Worm (Caenorhabditis elegans) whole organism, L1 larva: Measurements from ENCODE around the gene frpr-3.
A peak's percentile ranks its signal among the peaks of the same experiment; 100 is the strongest.

Experiments
- C16A3.4 ChIP-seq: fragments of 150-350 bp; optimal IDR thresholded peaks from 2 replicates; lab custom pipeline; 2014; ENCODE audit warnings: missing biosample characterization, missing genetic modification characterization
- F16B12.6 ChIP-seq: fragments of 150-350 bp; optimal IDR thresholded peaks from 2 replicates; lab custom pipeline; 2014; ENCODE audit warnings: missing biosample characterization, missing genetic modification characterization
- aha-1 ChIP-seq: fragments of 150-350 bp; optimal IDR thresholded peaks from 2 replicates; lab custom pipeline; 2014; ENCODE audit warnings: missing biosample characterization, missing genetic modification characterization
- aly-2 ChIP-seq: fragments of 150-350 bp; optimal IDR thresholded peaks from 2 replicates; lab custom pipeline; 2014; ENCODE audit warnings: missing biosample characterization, missing genetic modification characterization
- ama-1 ChIP-seq: fragments of 150-350 bp; optimal IDR thresholded peaks from 2 replicates; lab custom pipeline; 2014
- blmp-1 ChIP-seq: fragments of 150-350 bp; optimal IDR thresholded peaks from 2 replicates; lab custom pipeline; 2014; ENCODE audit warnings: missing biosample characterization, missing genetic modification characterization
- ceh-63 ChIP-seq: fragments of 200-800 bp; sonication (Bioruptor generic); optimal IDR thresholded peaks from 2 replicates; lab custom pipeline; 2018; ENCODE audit warnings: mild to moderate bottlenecking, missing genetic modification characterization, missing compliant biosample characterization
- ceh-88 ChIP-seq: fragments of 200-800 bp; sonication (Bioruptor generic); IDR thresholded peaks from 2 replicates; pipeline ENCODE4 v1.3.6; 2022; ENCODE audit warnings: missing genetic modification characterization, missing compliant biosample characterization
- ceh-90 ChIP-seq: sonication (generic microtip); optimal IDR thresholded peaks from 2 replicates; lab custom pipeline; 2016; ENCODE audit warnings: missing genetic modification characterization, missing compliant biosample characterization
- ces-1 ChIP-seq: fragments of 150-350 bp; optimal IDR thresholded peaks from 2 replicates; lab custom pipeline; 2014; ENCODE audit warnings: missing biosample characterization, missing genetic modification reagents, missing genetic modification characterization
- dpl-1 ChIP-seq, 3 experiments: fragments of 150-350 bp in 2 of 3; sonication (generic microtip) in 1 of 3; optimal IDR thresholded peaks; 2 replicates each; lab custom pipeline; 2014 to 2017; ENCODE audit warnings: missing biosample characterization in 3 of 3, missing genetic modification characterization in 3 of 3, missing genetic modification reagents in 3 of 3
- efl-1 ChIP-seq, 4 experiments: fragments of 150-350 bp; optimal IDR thresholded peaks in 3 of 4; peaks in 1 of 4; 1 replicate in 1 of 4; 2 replicates in 3 of 4; lab custom pipeline; 2014; ENCODE audit warnings: missing biosample characterization in 2 of 4, missing genetic modification characterization in 2 of 4, missing genetic modification reagents in 2 of 4
- efl-3 ChIP-seq: fragments of 200-800 bp; sonication (Bioruptor generic); optimal IDR thresholded peaks from 2 replicates; lab custom pipeline; 2018; ENCODE audit warnings: mild to moderate bottlenecking, missing genetic modification characterization, missing compliant biosample characterization
- elt-2 ChIP-seq: sonication (generic microtip); optimal IDR thresholded peaks from 2 replicates; lab custom pipeline; 2016; ENCODE audit warnings: missing genetic modification characterization, mild to moderate bottlenecking, inconsistent platforms, missing compliant biosample characterization, missing genetic modification reagents
- ets-5 ChIP-seq: fragments of 200-800 bp; sonication (Bioruptor generic); IDR thresholded peaks from 2 replicates; pipeline ENCODE4 v1.3.6; 2022; ENCODE audit warnings: missing genetic modification characterization, missing compliant biosample characterization
- fkh-10 ChIP-seq: sonication (generic microtip); optimal IDR thresholded peaks from 2 replicates; lab custom pipeline; 2017; ENCODE audit warnings: missing biosample characterization, missing genetic modification reagents, missing genetic modification characterization
- fkh-8 ChIP-seq: sonication (generic microtip); optimal IDR thresholded peaks from 2 replicates; lab custom pipeline; 2016; ENCODE audit warnings: mild to moderate bottlenecking, missing genetic modification characterization, missing compliant biosample characterization
- fos-1 ChIP-seq: fragments of 150-350 bp; optimal IDR thresholded peaks from 2 replicates; lab custom pipeline; 2014; ENCODE audit warnings: missing biosample characterization, missing genetic modification characterization
- hlh-17 ChIP-seq: fragments of 200-800 bp; sonication (Bioruptor generic); optimal IDR thresholded peaks from 2 replicates; lab custom pipeline; 2018; ENCODE audit warnings: missing genetic modification characterization, mild to moderate bottlenecking, missing compliant biosample characterization, moderate library complexity, borderline replicate concordance
- irx-1 ChIP-seq: sonication (generic microtip); optimal IDR thresholded peaks from 2 replicates; lab custom pipeline; 2016; ENCODE audit warnings: missing genetic modification characterization, missing compliant biosample characterization
- isw-1 ChIP-seq: fragments of 200-800 bp; sonication (Bioruptor generic); IDR thresholded peaks from 2 replicates; pipeline ENCODE4 v1.3.6; 2022; ENCODE audit warnings: missing genetic modification characterization, missing compliant biosample characterization
- jun-1 ChIP-seq: fragments of 150-350 bp; optimal IDR thresholded peaks from 2 replicates; lab custom pipeline; 2014; ENCODE audit warnings: missing biosample characterization, missing genetic modification reagents, missing genetic modification characterization
- lin-13 ChIP-seq: fragments of 150-350 bp; optimal IDR thresholded peaks from 2 replicates; lab custom pipeline; 2014; ENCODE audit warnings: missing biosample characterization, missing genetic modification reagents, missing genetic modification characterization
- lin-35 ChIP-seq, 2 experiments: fragments of 150-350 bp; optimal IDR thresholded peaks; 2 replicates each; lab custom pipeline; 2014; ENCODE audit warnings: missing biosample characterization in 2 of 2, missing genetic modification characterization in 2 of 2, missing genetic modification reagents in 2 of 2
- lin-39 ChIP-seq: fragments of 150-350 bp; optimal IDR thresholded peaks from 2 replicates; lab custom pipeline; 2014; ENCODE audit warnings: missing biosample characterization, missing genetic modification reagents, missing genetic modification characterization
- lsy-2 ChIP-seq, 2 experiments: fragments of 150-350 bp; optimal IDR thresholded peaks; 2 replicates each; lab custom pipeline; 2014; ENCODE audit warnings: missing biosample characterization in 2 of 2, missing genetic modification characterization in 2 of 2
- mab-9 ChIP-seq: fragments of 200-800 bp; sonication (Bioruptor generic); IDR thresholded peaks from 2 replicates; pipeline ENCODE4 v1.3.6; 2022; ENCODE audit warnings: missing genetic modification reagents, missing genetic modification characterization, missing compliant biosample characterization
- mdl-1 ChIP-seq, 2 experiments: fragments of 150-350 bp; optimal IDR thresholded peaks; 2 replicates each; lab custom pipeline; 2014 to 2017; ENCODE audit warnings: missing biosample characterization in 2 of 2, missing genetic modification characterization in 2 of 2, inconsistent platforms in 1 of 2
- mef-2 ChIP-seq: fragments of 150-350 bp; optimal IDR thresholded peaks from 2 replicates; lab custom pipeline; 2014; ENCODE audit warnings: missing biosample characterization, missing genetic modification characterization
- nhr-12 ChIP-seq: sonication (generic microtip); optimal IDR thresholded peaks from 2 replicates; lab custom pipeline; 2017; ENCODE audit warnings: missing biosample characterization, missing genetic modification characterization
- nhr-20 ChIP-seq: sonication (generic microtip); optimal IDR thresholded peaks from 2 replicates; lab custom pipeline; 2016; ENCODE audit warnings: mild to moderate bottlenecking, missing genetic modification characterization, missing compliant biosample characterization
- nhr-28 ChIP-seq: fragments of 150-350 bp; optimal IDR thresholded peaks from 2 replicates; lab custom pipeline; 2014; ENCODE audit warnings: missing biosample characterization, missing genetic modification characterization
- nhr-47 ChIP-seq: sonication (generic microtip); optimal IDR thresholded peaks from 2 replicates; lab custom pipeline; 2016; ENCODE audit warnings: mild to moderate bottlenecking, missing genetic modification characterization, moderate library complexity, missing compliant biosample characterization
- nhr-71 ChIP-seq: sonication (generic microtip); optimal IDR thresholded peaks from 2 replicates; lab custom pipeline; 2016; ENCODE audit warnings: mild to moderate bottlenecking, missing genetic modification characterization, moderate library complexity, missing compliant biosample characterization
- nhr-77 ChIP-seq: fragments of 150-350 bp; optimal IDR thresholded peaks from 2 replicates; lab custom pipeline; 2014; ENCODE audit warnings: missing biosample characterization, missing genetic modification characterization
- nhr-84 ChIP-seq: sonication (generic microtip); optimal IDR thresholded peaks from 2 replicates; lab custom pipeline; 2017; ENCODE audit warnings: missing biosample characterization, missing genetic modification characterization
- nhr-85 ChIP-seq: sonication (generic microtip); peaks from one replicate; lab custom pipeline; 2016; ENCODE audit warnings: missing genetic modification characterization, inconsistent platforms, missing compliant biosample characterization
- nhr-90 ChIP-seq: sonication (generic microtip); optimal IDR thresholded peaks from 2 replicates; lab custom pipeline; 2016; ENCODE audit warnings: mild to moderate bottlenecking, missing genetic modification characterization, missing compliant biosample characterization; ENCODE audit not compliant: poor library complexity
- pax-3 ChIP-seq: fragments of 200-800 bp; sonication (Bioruptor generic); optimal IDR thresholded peaks from 2 replicates; lab custom pipeline; 2018; ENCODE audit warnings: mild to moderate bottlenecking, missing genetic modification characterization, moderate library complexity, missing compliant biosample characterization
- pqm-1 ChIP-seq: sonication (generic microtip); optimal IDR thresholded peaks from 3 replicates; lab custom pipeline; 2017; ENCODE audit warnings: missing biosample characterization, missing genetic modification characterization
- rnt-1 ChIP-seq: sonication (generic microtip); optimal IDR thresholded peaks from 2 replicates; lab custom pipeline; 2016; ENCODE audit warnings: mild to moderate bottlenecking, missing genetic modification characterization, moderate library complexity, missing compliant biosample characterization
- skn-1 ChIP-seq: fragments of 150-350 bp; optimal IDR thresholded peaks from 2 replicates; lab custom pipeline; 2014; ENCODE audit warnings: missing biosample characterization, missing genetic modification characterization
- snu-23 ChIP-seq: sonication (generic microtip); optimal IDR thresholded peaks from 2 replicates; lab custom pipeline; 2016; ENCODE audit warnings: missing genetic modification characterization, missing compliant biosample characterization
- sox-4 ChIP-seq: sonication (generic microtip); optimal IDR thresholded peaks from 2 replicates; lab custom pipeline; 2016; ENCODE audit warnings: missing genetic modification characterization, missing compliant biosample characterization
- tbx-2 ChIP-seq: sonication (generic microtip); optimal IDR thresholded peaks from 2 replicates; lab custom pipeline; 2016; ENCODE audit warnings: missing genetic modification characterization, missing compliant biosample characterization
- unc-130 ChIP-seq: fragments of 150-350 bp; optimal IDR thresholded peaks from 2 replicates; lab custom pipeline; 2017; ENCODE audit warnings: missing biosample characterization, missing genetic modification characterization, inconsistent platforms
- unc-30 ChIP-seq: sonication (generic microtip); optimal IDR thresholded peaks from 2 replicates; lab custom pipeline; 2017; ENCODE audit warnings: missing biosample characterization, missing genetic modification characterization
- unc-62 ChIP-seq: fragments of 150-350 bp; optimal IDR thresholded peaks from 2 replicates; lab custom pipeline; 2014; ENCODE audit warnings: missing biosample characterization, missing genetic modification reagents, missing genetic modification characterization
- unc-86 ChIP-seq: sonication (generic microtip); optimal IDR thresholded peaks from 2 replicates; lab custom pipeline; 2016; ENCODE audit warnings: missing genetic modification characterization, missing compliant biosample characterization
- unc-98 ChIP-seq: fragments of 200-800 bp; sonication (Bioruptor generic); IDR thresholded peaks from 2 replicates; pipeline ENCODE4 v1.3.6; 2022; ENCODE audit warnings: missing genetic modification characterization, missing compliant biosample characterization
- vab-15 ChIP-seq: sonication (generic microtip); optimal IDR thresholded peaks from 2 replicates; lab custom pipeline; 2017; ENCODE audit warnings: missing genotype, mild to moderate bottlenecking, missing genetic modification characterization, missing compliant biosample characterization
- zag-1 ChIP-seq: fragments of 150-350 bp; optimal IDR thresholded peaks from 2 replicates; lab custom pipeline; 2014; ENCODE audit warnings: missing biosample characterization, missing genetic modification characterization
- ztf-11 ChIP-seq, 2 experiments: sonication (generic microtip); optimal IDR thresholded peaks; 2 replicates each; lab custom pipeline; 2016 to 2017; ENCODE audit warnings: missing genetic modification characterization in 2 of 2, missing biosample characterization in 1 of 2, missing compliant biosample characterization in 1 of 2

Gene frpr-3

ce11 chrV:7776029-7776628, 5.1 kb downstream of the frpr-3 start, which contains the start of the genes rpl-39 and rps-30 (continued):
- TF ChIP-seq hlh-17 (GFP tag; lab: Kevin White, UChicago), result no peak
- TF ChIP-seq aha-1 (tag; lab: Kevin White, UChicago), result peak; percentile 24
- no peak for TF ChIP-seq ceh-90
- peak; percentile 84 for TF ChIP-seq unc-130 (tag; lab: Kevin White, UChicago)
- peak; percentile 69 for TF ChIP-seq jun-1
- TF ChIP-seq irx-1 (tag; lab: Kevin White, UChicago), result peak; percentile 41
- peak; percentile 87 for TF ChIP-seq nhr-85
- TF ChIP-seq isw-1 (GFP tag; lab: Robert Waterston, UW), result peak; percentile 87
- TF ChIP-seq efl-3 (GFP tag; lab: Kevin White, UChicago), result no peak
- TF ChIP-seq nhr-84 (tag; lab: Kevin White, UChicago), result no peak
- TF ChIP-seq fkh-10 (GFP tag; lab: Kevin White, UChicago), result peak; percentile 46
- peak; percentile 37; the same call in 1 of the 2 replicates for TF ChIP-seq ceh-88
- TF ChIP-seq ets-5, result no peak
- TF ChIP-seq nhr-77 (tag; lab: Kevin White, UChicago), result peak; percentile 62
- peak; percentile 71 for TF ChIP-seq blmp-1
- TF ChIP-seq nhr-12, result no peak
- peak; percentile 54 for TF ChIP-seq pax-3 (tag; lab: Kevin White, UChicago)
- peak; percentile 89 for TF ChIP-seq skn-1 (tag; lab: Kevin White, UChicago)
- peak; percentile 91 for TF ChIP-seq nhr-71
- TF ChIP-seq nhr-20 (tag; lab: Kevin White, UChicago), result peak; percentile 88
- TF ChIP-seq nhr-90 (tag; lab: Kevin White, UChicago), result peak; percentile 59
- peak; percentile 82 to 90 for TF ChIP-seq lin-35 (GFP tag; optimal IDR thresholded peaks at IDR 0.05; lab: Kevin White, UChicago)
- TF ChIP-seq ces-1 (GFP tag; lab: Kevin White, UChicago), result no peak
- TF ChIP-seq unc-30 (tag; lab: Kevin White, UChicago), result no peak
- TF ChIP-seq lsy-2 (tag; optimal IDR thresholded peaks at IDR 0.05; lab: Kevin White, UChicago), result peak; percentile 87 to 93
- peak; percentile 86 for TF ChIP-seq nhr-47
- TF ChIP-seq unc-86 (tag; lab: Kevin White, UChicago), result peak; percentile 60
- TF ChIP-seq fkh-8 (tag; lab: Kevin White, UChicago), result peak; percentile 85
- TF ChIP-seq elt-2, result no peak
- peak; percentile 57 for TF ChIP-seq fos-1 (tag; lab: Kevin White, UChicago)
- TF ChIP-seq snu-23 (GFP tag; lab: Kevin White, UChicago), result peak; percentile 91
- no peak for TF ChIP-seq vab-15
- no peak for TF ChIP-seq unc-62 (GFP tag; lab: Kevin White, UChicago)
- TF ChIP-seq tbx-2 (tag; lab: Kevin White, UChicago), result peak; percentile 78
- TF ChIP-seq unc-98 (GFP tag; lab: Robert Waterston, UW), result 0 out of 2 replicates have a peak, but pooled peaks have one; percentile 31
- peak; percentile 50 for TF ChIP-seq F16B12.6 (tag; lab: Kevin White, UChicago)
- TF ChIP-seq mef-2 (tag; lab: Kevin White, UChicago), result peak; percentile 38
- TF ChIP-seq nhr-28, result no peak
- TF ChIP-seq C16A3.4 (tag; lab: Kevin White, UChicago), result peak; percentile 84
- peak; percentile 30 for TF ChIP-seq zag-1 (tag; lab: Kevin White, UChicago)
- TF ChIP-seq dpl-1 (GFP tag; optimal IDR thresholded peaks at IDR 0.05; lab: Kevin White, UChicago), result peak; percentile 77 to 80 (median 78)
- no peak for TF ChIP-seq mab-9 (GFP tag; lab: Robert Waterston, UW)
- peak; percentile 39 for TF ChIP-seq lin-39
- TF ChIP-seq ztf-11 (tag; optimal IDR thresholded peaks at IDR 0.05; lab: Kevin White, UChicago), result no peak
- TF ChIP-seq aly-2 (tag; lab: Kevin White, UChicago), result peak; percentile 45
- peak; percentile 83 to 91 for TF ChIP-seq efl-1 (optimal IDR thresholded peaks at IDR 0.05; lab: Kevin White, UChicago)
- TF ChIP-seq efl-1 (GFP tag; optimal IDR thresholded peaks at IDR 0.05 in 1 of 2; lab: Kevin White, UChicago), result peak; percentile 77 to 97
- no peak for TF ChIP-seq pqm-1
- TF ChIP-seq mdl-1 (tag; optimal IDR thresholded peaks at IDR 0.05; lab: Kevin White, UChicago), result peak in 1 of 2 experiments; percentile 73
- TF ChIP-seq rnt-1 (tag; lab: Kevin White, UChicago), result peak; percentile 86
- peak; percentile 88 for TF ChIP-seq lin-13 (GFP tag; lab: Kevin White, UChicago)
- TF ChIP-seq sox-4 (tag; lab: Kevin White, UChicago), result no peak
- no peak for TF ChIP-seq ceh-63
- TF ChIP-seq ama-1 (lab: Kevin White, UChicago), result peak; percentile 39
